Fruit fly (Drosophila melanogaster) whole organism, embryonic: ENCODE measurements around the gene Hrd3.

Experiments used
- Atf-2 ChIP-seq: fragments of 200-800 bp; sonication (Bioruptor generic); optimal IDR thresholded peaks from 2 replicates; lab custom pipeline; 2016; ENCODE audit warnings: missing biosample characterization, missing genetic modification characterization
- Atf3 ChIP-seq: fragments of 200-800 bp; sonication (Bioruptor generic); optimal IDR thresholded peaks from 3 replicates; lab custom pipeline; 2016; ENCODE audit warnings: missing biosample characterization, missing genetic modification characterization
- B-H2 ChIP-seq: fragments of 200-800 bp; sonication (Bioruptor generic); optimal IDR thresholded peaks from 2 replicates; lab custom pipeline; 2018; ENCODE audit warnings: missing biosample characterization, mild to moderate bottlenecking, missing genetic modification characterization
- CG10462 ChIP-seq: fragments of 200-800 bp; sonication (Bioruptor generic); optimal IDR thresholded peaks from 2 replicates; lab custom pipeline; 2016; ENCODE audit warnings: missing biosample characterization, missing genetic modification characterization
- CG12391 ChIP-seq: fragments of 200-800 bp; sonication (Bioruptor generic); optimal IDR thresholded peaks from 3 replicates; lab custom pipeline; 2018; ENCODE audit warnings: missing biosample characterization, mild to moderate bottlenecking, missing genetic modification characterization, moderate library complexity
- CG12744 ChIP-seq: fragments of 200-800 bp; sonication (Bioruptor generic); optimal IDR thresholded peaks from 2 replicates; lab custom pipeline; 2016; ENCODE audit warnings: missing biosample characterization, missing genetic modification characterization
- CG13123 ChIP-seq: fragments of 200-800 bp; sonication (Bioruptor generic); optimal IDR thresholded peaks from 2 replicates; lab custom pipeline; 2016; ENCODE audit warnings: missing biosample characterization, missing genetic modification characterization
- CG13296 ChIP-seq: fragments of 200-800 bp; sonication (Bioruptor generic); optimal IDR thresholded peaks from 3 replicates; lab custom pipeline; 2018; ENCODE audit warnings: missing biosample characterization, mild to moderate bottlenecking, missing genetic modification characterization
- CG15479 ChIP-seq: fragments of 200-800 bp; sonication (Bioruptor generic); optimal IDR thresholded peaks from 3 replicates; lab custom pipeline; 2019; ENCODE audit warnings: missing biosample characterization, mild to moderate bottlenecking, missing genetic modification characterization, moderate library complexity
- CG17328 ChIP-seq: fragments of 200-800 bp; sonication (Bioruptor generic); IDR thresholded peaks from 2 replicates; pipeline ENCODE4 v1.3.6; 2022; ENCODE audit warnings: missing biosample characterization, missing genetic modification characterization
- CG17359 ChIP-seq: fragments of 200-800 bp; sonication (Bioruptor generic); optimal IDR thresholded peaks from 3 replicates; lab custom pipeline; 2018; ENCODE audit warnings: missing biosample characterization, mild to moderate bottlenecking, missing genetic modification characterization, moderate library complexity
- CG17612 ChIP-seq: fragments of 200-800 bp; sonication (Bioruptor generic); IDR thresholded peaks from 2 replicates; pipeline ENCODE4 v1.3.6; 2022; ENCODE audit warnings: missing biosample characterization, missing genetic modification characterization
- CG18011 ChIP-seq: fragments of 200-800 bp; sonication (Bioruptor generic); optimal IDR thresholded peaks from 2 replicates; lab custom pipeline; 2017; ENCODE audit warnings: missing biosample characterization, missing genetic modification characterization, mild to moderate bottlenecking, moderate library complexity, missing genotype
- CG18476 ChIP-seq: fragments of 200-800 bp; sonication (Bioruptor generic); optimal IDR thresholded peaks from 2 replicates; lab custom pipeline; 2016; ENCODE audit warnings: missing biosample characterization, mild to moderate bottlenecking, missing genetic modification characterization
- CG18764 ChIP-seq: fragments of 200-800 bp; sonication (Bioruptor generic); optimal IDR thresholded peaks from 3 replicates; lab custom pipeline; 2016; ENCODE audit warnings: missing biosample characterization, missing genetic modification characterization
- CG32532 ChIP-seq: fragments of 200-800 bp; sonication (Bioruptor generic); IDR thresholded peaks from 2 replicates; pipeline ENCODE4 v1.3.6; 2022; ENCODE audit warnings: missing biosample characterization, missing genetic modification characterization
- CG3726 ChIP-seq: fragments of 200-800 bp; sonication (Bioruptor generic); IDR thresholded peaks from 3 replicates; pipeline ENCODE4, ENCODE4 v1.3.6; 2022; ENCODE audit warnings: missing biosample characterization, missing genetic modification characterization
- CG4360 ChIP-seq: fragments of 200-800 bp; sonication (Bioruptor generic); IDR thresholded peaks from 2 replicates; pipeline ENCODE4 v1.3.6; 2022; ENCODE audit warnings: missing biosample characterization, missing genetic modification characterization
- CG4730 ChIP-seq: fragments of 200-800 bp; sonication (Bioruptor generic); IDR thresholded peaks from 2 replicates; pipeline ENCODE4 v1.3.6; 2022; ENCODE audit warnings: missing biosample characterization, missing genetic modification characterization
- CG4820 ChIP-seq: fragments of 200-800 bp; sonication (Bioruptor generic); optimal IDR thresholded peaks from 3 replicates; lab custom pipeline; 2016; ENCODE audit warnings: missing biosample characterization, missing genetic modification characterization
- CG8281 ChIP-seq: fragments of 200-800 bp; sonication (Bioruptor generic); optimal IDR thresholded peaks from 2 replicates; lab custom pipeline; 2018; ENCODE audit warnings: missing biosample characterization, mild to moderate bottlenecking, missing genetic modification characterization, moderate library complexity
- CG9817 ChIP-seq: fragments of 200-800 bp; sonication (Bioruptor generic); optimal IDR thresholded peaks from 2 replicates; lab custom pipeline; 2018; ENCODE audit warnings: missing biosample characterization, mild to moderate bottlenecking, missing genetic modification characterization, moderate library complexity
- Deaf1 ChIP-seq: fragments of 200-800 bp; optimal IDR thresholded peaks from 3 replicates; lab custom pipeline; 2019; ENCODE audit warnings: missing biosample characterization, mild to moderate bottlenecking, missing genetic modification characterization, moderate library complexity
- Dll ChIP-seq: fragments of 200-800 bp; sonication (Bioruptor generic); IDR thresholded peaks from 4 replicates; pipeline ENCODE4 v1.3.6; 2022; ENCODE audit warnings: missing biosample characterization, missing genetic modification characterization; ENCODE audit not compliant: partially characterized antibody
- Doc2 ChIP-seq: fragments of 200-800 bp; sonication (Bioruptor generic); IDR thresholded peaks from 2 replicates; pipeline ENCODE4 v1.3.6; 2022; ENCODE audit warnings: missing biosample characterization, missing genetic modification characterization
- Drgx ChIP-seq: fragments of 200-800 bp; sonication (Bioruptor generic); IDR thresholded peaks from 2 replicates; pipeline ENCODE4 v1.3.6; 2022; ENCODE audit warnings: missing biosample characterization, missing genetic modification characterization
- Ets65A ChIP-seq: fragments of 200-800 bp; sonication (Bioruptor generic); peaks from one replicate; lab custom pipeline; 2016; ENCODE audit warnings: missing biosample characterization, missing genetic modification characterization
- Ets97D ChIP-seq: fragments of 200-800 bp; sonication (Bioruptor generic); optimal IDR thresholded peaks from 3 replicates; lab custom pipeline; 2016; ENCODE audit warnings: missing biosample characterization, missing genetic modification characterization
- Fer3 ChIP-seq: fragments of 200-800 bp; sonication (Bioruptor generic); optimal IDR thresholded peaks from 2 replicates; lab custom pipeline; 2018; ENCODE audit warnings: missing biosample characterization, mild to moderate bottlenecking, missing genetic modification characterization, moderate library complexity
- Gug ChIP-seq: fragments of 200-800 bp; sonication (Bioruptor generic); IDR thresholded peaks from 4 replicates; pipeline ENCODE4 v1.3.6; 2022; ENCODE audit warnings: missing biosample characterization, missing genetic modification characterization
- H2.0 ChIP-seq: fragments of 200-800 bp; sonication (Bioruptor generic); IDR thresholded peaks from 2 replicates; pipeline ENCODE4 v1.3.6; 2022; ENCODE audit warnings: missing biosample characterization, missing genetic modification characterization
- Hmx ChIP-seq: fragments of 200-800 bp; sonication (Bioruptor generic); optimal IDR thresholded peaks from 2 replicates; lab custom pipeline; 2016; ENCODE audit warnings: missing biosample characterization, missing genetic modification characterization
- MTF-1 ChIP-seq: fragments of 200-800 bp; sonication (Bioruptor generic); optimal IDR thresholded peaks from 2 replicates; lab custom pipeline; 2018; ENCODE audit warnings: missing biosample characterization, mild to moderate bottlenecking, missing genetic modification characterization, borderline replicate concordance
- Pdp1 ChIP-seq, 2 experiments: fragments of 200-800 bp; sonication (Bioruptor generic); optimal IDR thresholded peaks; 3 replicates each; lab custom pipeline; 2016; ENCODE audit warnings: missing biosample characterization in 2 of 2, missing genetic modification characterization in 2 of 2, mild to moderate bottlenecking in 1 of 2, moderate library complexity in 1 of 2
- Spps ChIP-seq: fragments of 200-800 bp; sonication (Bioruptor generic); optimal IDR thresholded peaks from 2 replicates; lab custom pipeline; 2018; ENCODE audit warnings: missing biosample characterization, mild to moderate bottlenecking, missing genetic modification characterization
- Xrp1 ChIP-seq: fragments of 200-800 bp; sonication (Bioruptor generic); IDR thresholded peaks from 2 replicates; pipeline ENCODE4 v1.3.6; 2022; ENCODE audit warnings: missing biosample characterization, missing genetic modification characterization
- ase ChIP-seq: fragments of 200-800 bp; sonication (Bioruptor generic); IDR thresholded peaks from 3 replicates; pipeline ENCODE4 v1.3.6; 2022; ENCODE audit warnings: missing biosample characterization, missing genetic modification characterization
- bowl ChIP-seq: fragments of 200-800 bp; sonication (Bioruptor generic); IDR thresholded peaks from 2 replicates; pipeline ENCODE4 v1.3.6; 2022; ENCODE audit warnings: missing biosample characterization, missing genetic modification characterization
- br ChIP-seq: fragments of >200 bp; optimal IDR thresholded peaks from 2 replicates; lab custom pipeline; 2017
- cato ChIP-seq: fragments of 200-800 bp; sonication (Bioruptor generic); optimal IDR thresholded peaks from 2 replicates; lab custom pipeline; 2016; ENCODE audit warnings: missing biosample characterization, missing genetic modification characterization, borderline replicate concordance
- crp ChIP-seq, 2 experiments: fragments of 200-800 bp; sonication (Bioruptor generic); optimal IDR thresholded peaks; 2 replicates in 1 of 2; 3 replicates in 1 of 2; lab custom pipeline; 2017; ENCODE audit warnings: missing biosample characterization in 2 of 2, missing genetic modification characterization in 2 of 2, mild to moderate bottlenecking in 1 of 2, moderate library complexity in 1 of 2
- en ChIP-seq: fragments of 200-800 bp; sonication (Bioruptor generic); optimal IDR thresholded peaks from 2 replicates; lab custom pipeline; 2016; ENCODE audit warnings: missing biosample characterization, missing genetic modification characterization
- gro ChIP-seq: fragments of 200-800 bp; sonication (Bioruptor generic); optimal IDR thresholded peaks from 2 replicates; lab custom pipeline; 2016; ENCODE audit warnings: missing biosample characterization, missing genetic modification characterization
- luna ChIP-seq: fragments of 200-800 bp; sonication (Bioruptor generic); optimal IDR thresholded peaks from 2 replicates; lab custom pipeline; 2016; ENCODE audit warnings: missing biosample characterization, missing genetic modification characterization
- nerfin-1 ChIP-seq: fragments of 200-800 bp; sonication (Bioruptor generic); optimal IDR thresholded peaks from 3 replicates; lab custom pipeline; 2019; ENCODE audit warnings: missing biosample characterization, mild to moderate bottlenecking, missing genetic modification characterization, moderate library complexity
- nerfin-2 ChIP-seq: fragments of 200-800 bp; sonication (Bioruptor generic); IDR thresholded peaks from 2 replicates; pipeline ENCODE4 v1.3.6; 2022; ENCODE audit warnings: missing biosample characterization, missing genetic modification characterization; ENCODE audit not compliant: partially characterized antibody
- otp ChIP-seq: fragments of 200-800 bp; sonication (Bioruptor generic); IDR thresholded peaks from 3 replicates; pipeline ENCODE4, ENCODE4 v1.3.6; 2022; ENCODE audit warnings: missing biosample characterization, missing genetic modification characterization
- sisA ChIP-seq: fragments of 200-800 bp; sonication (Bioruptor generic); IDR thresholded peaks from 2 replicates; pipeline ENCODE4 v1.3.6; 2022; ENCODE audit warnings: missing biosample characterization, missing genetic modification characterization
- tgo ChIP-seq: fragments of 200-800 bp; sonication (Bioruptor generic); IDR thresholded peaks from 3 replicates; pipeline ENCODE4 v1.3.6; 2022; ENCODE audit warnings: missing biosample characterization, missing genetic modification characterization
- tna ChIP-seq: fragments of 200-800 bp; sonication (Bioruptor generic); IDR thresholded peaks from 2 replicates; pipeline ENCODE4 v1.3.6; 2022; ENCODE audit warnings: missing biosample characterization, missing genetic modification characterization; ENCODE audit not compliant: partially characterized antibody
- usp ChIP-seq: fragments of >200 bp; optimal IDR thresholded peaks from 2 replicates; lab custom pipeline; 2017; ENCODE audit warnings: missing biosample characterization, missing genetic modification characterization
- wek ChIP-seq: fragments of 200-800 bp; sonication (Bioruptor generic); optimal IDR thresholded peaks from 3 replicates; lab custom pipeline; 2018; ENCODE audit warnings: missing biosample characterization, mild to moderate bottlenecking, missing genetic modification characterization, moderate library complexity

Gene Hrd3

dm6 chr3R:23752728-23753127 lies 5.6 kb downstream of the Hrd3 start, which contains the start of the genes RanBP3 and Rpt5 (continued):
- TF ChIP-seq CG12391 (tag; lab: Kevin White, UChicago) (peak; percentile 33), sisA (GFP tag; lab: Robert Waterston, UW) (no peak; the same call in 1 of the 2 replicates), CG4730 (GFP tag; lab: Robert Waterston, UW) (no peak), CG32532 (GFP tag; lab: Robert Waterston, UW) (peak; percentile 60; the same call in 1 of the 2 replicates), ase (GFP tag; lab: Robert Waterston, UW) (no peak), CG8281 (tag; lab: Kevin White, UChicago) (no peak), Deaf1 (tag; lab: Kevin White, UChicago) (no peak), CG13123 (GFP tag; lab: Kevin White, UChicago) (no peak), Atf-2 (GFP tag; lab: Kevin White, UChicago) (peak; percentile 48), CG15479 (GFP tag; lab: Kevin White, UChicago) (no peak), Ets65A (GFP tag; lab: Kevin White, UChicago) (peak; percentile 91), CG17328 (no peak), tgo (GFP tag; lab: Robert Waterston, UW) (no peak), Drgx (GFP tag; lab: Robert Waterston, UW) (peak; percentile 36; the same call in 1 of the 2 replicates), CG13296 (peak; percentile 49), CG18764 (no peak), luna (GFP tag; lab: Kevin White, UChicago) (peak; percentile 69), CG17612 (peak; percentile 51; the same call in 1 of the 2 replicates), otp (GFP tag; lab: Robert Waterston, UW) (no peak), Atf3 (GFP tag; lab: Kevin White, UChicago) (no peak), H2.0 (no peak), CG12744 (GFP tag; lab: Kevin White, UChicago) (peak; percentile 41), MTF-1 (GFP tag; lab: Kevin White, UChicago) (no peak), Hmx (GFP tag; lab: Kevin White, UChicago) (no peak), tna (GFP tag; lab: Robert Waterston, UW) (peak; percentile 74), B-H2 (GFP tag; lab: Kevin White, UChicago) (peak; percentile 65), nerfin-1 (tag; lab: Kevin White, UChicago) (peak; percentile 9), cato (GFP tag; lab: Kevin White, UChicago) (no peak), Ets97D (GFP tag; lab: Kevin White, UChicago) (peak; percentile 72), usp (no peak), Xrp1 (no peak), CG10462 (peak; percentile 0), nerfin-2 (peak; percentile 75), CG4360 (GFP tag; lab: Robert Waterston, UW) (no peak), Doc2 (GFP tag; lab: Robert Waterston, UW) (no peak), br (lab: Kevin White, UChicago) (no peak), bowl (GFP tag; lab: Robert Waterston, UW) (no peak), en (GFP tag; lab: Kevin White, UChicago) (no peak), Dll (GFP tag; lab: Robert Waterston, UW) (peak; percentile 77), CG4820 (GFP tag; lab: Kevin White, UChicago) (peak; percentile 3), CG9817 (peak; percentile 38), CG18476 (GFP tag; lab: Kevin White, UChicago) (no peak), CG17359 (tag; lab: Kevin White, UChicago) (peak; percentile 36), CG3726 (GFP tag; lab: Robert Waterston, UW) (no peak), Gug (GFP tag; lab: Robert Waterston, UW) (peak; percentile 36; the same call in 1 of the 4 replicates), CG18011 (GFP tag; lab: Kevin White, UChicago) (peak; percentile 62), gro (GFP tag; lab: Kevin White, UChicago) (peak; percentile 70), crp (GFP tag; optimal IDR thresholded peaks at IDR 0.05; lab: Kevin White, UChicago) (peak in 1 of 2 experiments; percentile 28), Spps (no peak), Fer3 (tag; lab: Kevin White, UChicago) (peak; percentile 48), Pdp1 (GFP tag; optimal IDR thresholded peaks at IDR 0.05; lab: Kevin White, UChicago) (peak; percentile 45 to 68), wek (GFP tag; lab: Kevin White, UChicago) (no peak)
